Worm (Caenorhabditis elegans) whole organism, late embryonic: Measurements from ENCODE around the gene spi-1.

Experiments
- F13H6.1 ChIP-seq: sonication (generic microtip); optimal IDR thresholded peaks from 2 replicates; lab custom pipeline; 2016; ENCODE audit warnings: missing genetic modification characterization, missing compliant biosample characterization
- K02D7.2 ChIP-seq: sonication (generic microtip); optimal IDR thresholded peaks from 2 replicates; lab custom pipeline; 2017; ENCODE audit warnings: mild to moderate bottlenecking, missing genetic modification characterization, missing compliant biosample characterization
- T23F11.4 ChIP-seq: fragments of 200-800 bp; sonication (Bioruptor generic); optimal IDR thresholded peaks from 2 replicates; lab custom pipeline; 2018; ENCODE audit warnings: mild to moderate bottlenecking, missing genetic modification characterization, missing compliant biosample characterization
- Y22D7AL.16 ChIP-seq: sonication (generic microtip); optimal IDR thresholded peaks from 2 replicates; lab custom pipeline; 2016; ENCODE audit warnings: missing genetic modification characterization, missing compliant biosample characterization
- ahr-1 ChIP-seq: sonication (generic microtip); optimal IDR thresholded peaks from 2 replicates; lab custom pipeline; 2016; ENCODE audit warnings: missing genetic modification characterization, missing compliant biosample characterization
- ama-1 ChIP-seq: fragments of 150-350 bp; optimal IDR thresholded peaks from 2 replicates; lab custom pipeline; 2014
- ceh-18 ChIP-seq: sonication (generic microtip); optimal IDR thresholded peaks from 2 replicates; lab custom pipeline; 2016; ENCODE audit warnings: missing genetic modification characterization, missing compliant biosample characterization
- ceh-2 ChIP-seq: sonication (generic microtip); optimal IDR thresholded peaks from 2 replicates; lab custom pipeline; 2016; ENCODE audit warnings: missing genotype, missing genetic modification characterization, missing compliant biosample characterization
- ceh-22 ChIP-seq: sonication (generic microtip); optimal IDR thresholded peaks from 2 replicates; lab custom pipeline; 2017; ENCODE audit warnings: missing biosample characterization, missing genetic modification characterization
- ceh-24 ChIP-seq: sonication (generic microtip); optimal IDR thresholded peaks from 2 replicates; lab custom pipeline; 2016; ENCODE audit warnings: mild to moderate bottlenecking, missing genetic modification characterization, missing compliant biosample characterization
- ceh-30 ChIP-seq: fragments of 150-350 bp; optimal IDR thresholded peaks from 2 replicates; lab custom pipeline; 2014; ENCODE audit warnings: missing biosample characterization, missing genetic modification characterization
- ceh-45 ChIP-seq: fragments of 200-800 bp; sonication (Bioruptor generic); IDR thresholded peaks from 2 replicates; pipeline ENCODE4 v1.3.6; 2022; ENCODE audit warnings: missing genetic modification reagents, missing genetic modification characterization, missing compliant biosample characterization
- ceh-9 ChIP-seq: sonication (generic microtip); optimal IDR thresholded peaks from 2 replicates; lab custom pipeline; 2016; ENCODE audit warnings: mild to moderate bottlenecking, missing genetic modification characterization, inconsistent platforms, missing compliant biosample characterization
- dve-1 ChIP-seq: sonication (generic microtip); optimal IDR thresholded peaks from 2 replicates; lab custom pipeline; 2017; ENCODE audit warnings: antibody characterized with exemption, mild to moderate bottlenecking, missing genetic modification characterization, missing compliant biosample characterization
- elt-2 ChIP-seq: sonication (generic microtip); optimal IDR thresholded peaks from 2 replicates; lab custom pipeline; 2016; ENCODE audit warnings: missing genetic modification reagents, missing genetic modification characterization, missing compliant biosample characterization
- ets-4 ChIP-seq: sonication (generic microtip); optimal IDR thresholded peaks from 2 replicates; lab custom pipeline; 2016; ENCODE audit warnings: missing genetic modification characterization, missing compliant biosample characterization
- eyg-1 ChIP-seq: sonication (generic microtip); optimal IDR thresholded peaks from 2 replicates; lab custom pipeline; 2016; ENCODE audit warnings: missing genotype, missing genetic modification characterization, missing compliant biosample characterization
- fax-1 ChIP-seq: sonication (generic microtip); optimal IDR thresholded peaks from 2 replicates; lab custom pipeline; 2016; ENCODE audit warnings: missing genotype, missing genetic modification characterization, missing compliant biosample characterization
- fkh-6 ChIP-seq: sonication (generic microtip); optimal IDR thresholded peaks from 2 replicates; lab custom pipeline; 2016; ENCODE audit warnings: missing genetic modification characterization, missing compliant biosample characterization
- gmeb-2 ChIP-seq: sonication (generic microtip); optimal IDR thresholded peaks from 2 replicates; lab custom pipeline; 2016; ENCODE audit warnings: missing genetic modification characterization, inconsistent platforms, missing compliant biosample characterization
- hlh-13 ChIP-seq: fragments of 200-800 bp; sonication (Bioruptor generic); optimal IDR thresholded peaks from 2 replicates; lab custom pipeline; 2018; ENCODE audit warnings: mild to moderate bottlenecking, missing genetic modification characterization, missing compliant biosample characterization
- hlh-15 ChIP-seq: sonication (generic microtip); optimal IDR thresholded peaks from 2 replicates; lab custom pipeline; 2016; ENCODE audit warnings: missing genetic modification characterization, missing compliant biosample characterization
- lim-6 ChIP-seq: sonication (generic microtip); optimal IDR thresholded peaks from 2 replicates; lab custom pipeline; 2016; ENCODE audit warnings: missing genetic modification characterization, missing compliant biosample characterization
- mec-3 ChIP-seq: sonication (generic microtip); optimal IDR thresholded peaks from 2 replicates; lab custom pipeline; 2016; ENCODE audit warnings: borderline replicate concordance, missing genetic modification characterization, missing compliant biosample characterization
- pag-3 ChIP-seq: sonication (generic microtip); optimal IDR thresholded peaks from 2 replicates; lab custom pipeline; 2016; ENCODE audit warnings: missing compliant biosample characterization, missing genetic modification characterization, borderline replicate concordance
- pat-9 ChIP-seq: fragments of 200-800 bp; sonication (Bioruptor generic); optimal IDR thresholded peaks from 2 replicates; lab custom pipeline; 2018; ENCODE audit warnings: mild to moderate bottlenecking, missing genetic modification characterization, moderate library complexity, missing compliant biosample characterization
- pax-1 ChIP-seq: fragments of 150-350 bp; optimal IDR thresholded peaks from 2 replicates; lab custom pipeline; 2014; ENCODE audit warnings: missing biosample characterization, missing genetic modification characterization
- pha-2 ChIP-seq: sonication (generic microtip); optimal IDR thresholded peaks from 2 replicates; lab custom pipeline; 2017; ENCODE audit warnings: mild to moderate bottlenecking, missing genetic modification characterization, missing compliant biosample characterization
- pha-4 ChIP-seq: fragments of 150-350 bp; optimal IDR thresholded peaks from 2 replicates; lab custom pipeline; 2018; ENCODE audit warnings: missing biosample characterization, missing genetic modification reagents, missing genetic modification characterization
- pqm-1 ChIP-seq: sonication (generic microtip); optimal IDR thresholded peaks from 2 replicates; lab custom pipeline; 2016; ENCODE audit warnings: missing genetic modification characterization, missing compliant biosample characterization
- ref-2 ChIP-seq: sonication (generic microtip); optimal IDR thresholded peaks from 2 replicates; lab custom pipeline; 2016; ENCODE audit warnings: missing genetic modification characterization, missing compliant biosample characterization
- rnt-1 ChIP-seq: sonication (generic microtip); optimal IDR thresholded peaks from 2 replicates; lab custom pipeline; 2016; ENCODE audit warnings: missing genetic modification characterization, missing compliant biosample characterization
- sox-2 ChIP-seq: fragments of 200-800 bp; sonication (Bioruptor generic); IDR thresholded peaks from 2 replicates; pipeline ENCODE4 v1.3.6; 2022; ENCODE audit warnings: missing genetic modification reagents, missing genetic modification characterization, missing compliant biosample characterization
- syd-9 ChIP-seq: sonication (generic microtip); optimal IDR thresholded peaks from 2 replicates; lab custom pipeline; 2016; ENCODE audit warnings: mild to moderate bottlenecking, missing genetic modification characterization, moderate library complexity, missing compliant biosample characterization
- tbx-7 ChIP-seq: sonication (generic microtip); optimal IDR thresholded peaks from 2 replicates; lab custom pipeline; 2016; ENCODE audit warnings: missing genotype, missing genetic modification characterization, missing compliant biosample characterization
- ttx-3 ChIP-seq: sonication (generic microtip); optimal IDR thresholded peaks from 2 replicates; lab custom pipeline; 2016; ENCODE audit warnings: missing genetic modification reagents, missing genetic modification characterization, missing compliant biosample characterization
- unc-3 ChIP-seq, 2 experiments: fragments of 200-800 bp in 1 of 2; sonication (Bioruptor generic) in 1 of 2; sonication (generic microtip) in 1 of 2; conservative IDR thresholded peaks in 1 of 2; optimal IDR thresholded peaks in 1 of 2; 2 replicates each; pipeline versions ENCODE4 v1.3.6 to Lab custom; 2016 to 2022; ENCODE audit warnings: missing compliant biosample characterization in 2 of 2, missing genetic modification characterization in 2 of 2, missing genetic modification reagents in 1 of 2
- ztf-16 ChIP-seq: sonication (generic microtip); optimal IDR thresholded peaks from 2 replicates; lab custom pipeline; 2017; ENCODE audit warnings: missing genetic modification characterization, missing compliant biosample characterization

The spi-1 gene

DNA sequence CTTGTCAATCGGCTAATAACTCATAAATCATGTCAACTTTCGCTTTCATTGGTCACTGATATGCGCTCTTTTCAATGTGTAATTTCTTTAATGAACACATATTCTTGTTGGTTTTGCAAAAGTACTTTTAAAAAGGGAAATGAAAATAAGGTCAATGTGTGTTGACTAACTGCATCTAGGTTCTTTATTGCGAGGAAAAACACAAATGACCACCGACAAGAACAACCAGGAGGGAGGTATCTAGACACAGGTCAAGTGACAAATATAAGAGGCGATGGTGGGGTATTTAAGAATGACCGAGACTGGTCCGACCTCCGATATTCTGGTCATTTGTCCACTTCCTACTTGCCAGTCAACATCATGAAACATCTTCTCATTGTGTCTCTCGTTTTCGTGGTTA is at the start of gene spi-1:
spi-1 (plus strand) TSS at position 178 of the 400 bp plus-strand sequence.
- TF ChIP-seq eyg-1 (tag; lab: Kevin White, UChicago) (no peak), mec-3 (tag; lab: Kevin White, UChicago) (no peak), lim-6 (tag; lab: Kevin White, UChicago) (no peak), gmeb-2 (no peak), hlh-13 (GFP tag; lab: Kevin White, UChicago) (no peak), ceh-24 (tag; lab: Kevin White, UChicago) (no peak), ceh-9 (tag; lab: Kevin White, UChicago) (no peak), unc-3 (GFP tag; conservative IDR thresholded peaks at IDR 0.05; lab: Robert Waterston, UW) (no peak), unc-3 (tag; optimal IDR thresholded peaks at IDR 0.05; lab: Kevin White, UChicago) (no peak), pax-1 (tag; lab: Kevin White, UChicago) (no peak), elt-2 (tag; lab: Kevin White, UChicago) (no peak), ceh-30 (tag; lab: Kevin White, UChicago) (no peak), syd-9 (tag; lab: Kevin White, UChicago) (no peak), sox-2 (GFP tag; lab: Robert Waterston, UW) (no peak), fkh-6 (tag; lab: Kevin White, UChicago) (no peak), pag-3 (tag; lab: Kevin White, UChicago) (no peak), pat-9 (no peak)
- TF ChIP-seq, all 69 proteins: peak for 0

- no peak for TF ChIP-seq ceh-2 (tag; lab: Kevin White, UChicago)
- TF ChIP-seq ref-2 (tag; lab: Kevin White, UChicago) = no peak
- no peak for TF ChIP-seq eyg-1 (tag; lab: Kevin White, UChicago)
- no peak for TF ChIP-seq ceh-18 (tag; lab: Kevin White, UChicago)
- no peak for TF ChIP-seq rnt-1 (tag; lab: Kevin White, UChicago)
- no peak for TF ChIP-seq fax-1 (tag; lab: Kevin White, UChicago)
Measured at ce11 chrII:7456184-7456583, 39.9 kb upstream of the spi-1 start, which contains the start of gene D1022.3. Gene D1022.3, minus strand, starts transcription at chrII:7456284.

DNA sequence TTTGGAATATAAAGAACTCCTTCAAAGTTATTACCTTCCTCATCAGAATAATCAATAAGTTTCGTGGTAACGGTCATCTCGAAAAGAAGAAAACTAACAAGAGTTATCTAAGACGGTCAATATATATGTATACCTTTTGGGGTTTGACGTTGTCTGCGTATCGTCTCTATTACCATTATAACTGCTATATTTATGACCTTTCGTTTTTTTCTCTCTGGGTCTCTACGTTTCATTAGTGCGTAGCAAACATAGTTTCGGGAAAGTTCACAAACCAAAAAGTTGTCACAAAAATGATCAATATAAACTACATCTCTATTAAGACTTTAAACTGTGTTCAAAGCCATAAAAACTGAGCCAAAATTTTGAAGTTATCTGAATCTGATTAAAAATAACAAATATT is 38.8 kb upstream of the spi-1 start, which contains the start of gene D1022.4:
D1022.4 (minus strand) TSS at position 83 of the 400 bp plus-strand sequence.
- no peak for TF ChIP-seq ets-4 (tag; lab: Kevin White, UChicago)
- TF ChIP-seq K02D7.2 (tag; lab: Kevin White, UChicago) = no peak
- no peak for TF ChIP-seq tbx-7

- no peak for TF ChIP-seq lim-6 (tag; lab: Kevin White, UChicago)
- no peak for TF ChIP-seq T23F11.4 (GFP tag; lab: Kevin White, UChicago)
- TF ChIP-seq unc-3 (GFP tag; conservative IDR thresholded peaks at IDR 0.05; lab: Robert Waterston, UW) = no peak
- no peak for TF ChIP-seq unc-3 (tag; optimal IDR thresholded peaks at IDR 0.05; lab: Kevin White, UChicago)
- TF ChIP-seq ceh-45 (GFP tag; lab: Robert Waterston, UW) = no peak
- TF ChIP-seq pat-9 = no peak
- no peak for TF ChIP-seq Y22D7AL.16 (tag; lab: Kevin White, UChicago)
- no peak for TF ChIP-seq ceh-18 (tag; lab: Kevin White, UChicago)
- TF ChIP-seq pha-4 (tag; lab: Kevin White, UChicago) = no peak
- no peak for TF ChIP-seq pha-2 (tag; lab: Kevin White, UChicago)
- no peak for TF ChIP-seq eyg-1 (tag; lab: Kevin White, UChicago)
- no peak for TF ChIP-seq K02D7.2 (tag; lab: Kevin White, UChicago)
- TF ChIP-seq F13H6.1 (tag; lab: Kevin White, UChicago) = no peak
- no peak for TF ChIP-seq ahr-1
- TF ChIP-seq, all 69 proteins: peak for 0
Measured at ce11 chrII:7458706-7459105, 37.3 kb upstream of the spi-1 start, which contains the start of gene D1022.5. Gene D1022.5, minus strand, starts transcription at chrII:7458806.

ce11 chrII:7459205-7459604 is 36.8 kb upstream of the spi-1 start, which contains the start of gene D1022.2:
Gene D1022.2, plus strand, starts transcription at chrII:7459505.
- no peak for TF ChIP-seq ttx-3 (tag; lab: Kevin White, UChicago)
- no peak for TF ChIP-seq ceh-22
- no peak for TF ChIP-seq dve-1
- TF ChIP-seq ztf-16 (tag; lab: Kevin White, UChicago) = no peak
- TF ChIP-seq Y22D7AL.16 (tag; lab: Kevin White, UChicago) = no peak
- no peak for TF ChIP-seq pat-9
- no peak for TF ChIP-seq pqm-1 (tag; lab: Kevin White, UChicago)
- TF ChIP-seq hlh-15 (tag; lab: Kevin White, UChicago) = no peak
- no peak for TF ChIP-seq elt-2 (tag; lab: Kevin White, UChicago)
- TF ChIP-seq ama-1 (lab: Kevin White, UChicago) = no peak
- TF ChIP-seq sox-2 (GFP tag; lab: Robert Waterston, UW) = no peak
